Fruit fly (Drosophila melanogaster) whole organism, wandering third instar larva: ENCODE results near the gene CG1910.

Experiments
- Abd-B ChIP-seq: fragments of >200 bp; optimal IDR thresholded peaks from 2 replicates; lab custom pipeline; 2017; ENCODE audit warnings: missing biosample characterization, missing genetic modification characterization
- CG32264 ChIP-seq: fragments of 200-800 bp; sonication (Bioruptor generic); optimal IDR thresholded peaks from 2 replicates; lab custom pipeline; 2016; ENCODE audit warnings: missing biosample characterization, missing genetic modification characterization
- CG9705 ChIP-seq: fragments of 200-800 bp; sonication (Bioruptor generic); optimal IDR thresholded peaks from 2 replicates; lab custom pipeline; 2018; ENCODE audit warnings: missing biosample characterization, mild to moderate bottlenecking, missing genetic modification characterization
- CrebA ChIP-seq: fragments of 200-800 bp; sonication (Bioruptor generic); optimal IDR thresholded peaks from 2 replicates; lab custom pipeline; 2016; ENCODE audit warnings: missing biosample characterization, mild to moderate bottlenecking, missing genetic modification characterization, borderline replicate concordance
- Dfd ChIP-seq: fragments of >200 bp; optimal IDR thresholded peaks from 2 replicates; lab custom pipeline; 2017; ENCODE audit warnings: missing biosample characterization, missing genetic modification characterization
- Dif ChIP-seq: fragments of 200-275, 200-300 bp; sonication (Bioruptor generic); optimal IDR thresholded peaks from 2 replicates; lab custom pipeline; 2018; ENCODE audit warnings: missing biosample characterization, missing genetic modification characterization; ENCODE audit not compliant: partially characterized antibody
- GATAd ChIP-seq: sonication (Bioruptor generic); optimal IDR thresholded peaks from 2 replicates; lab custom pipeline; 2016; ENCODE audit warnings: missing biosample characterization, missing genetic modification characterization
- HLH106 ChIP-seq: fragments of 200-800 bp; optimal IDR thresholded peaks from 3 replicates; lab custom pipeline; 2019; ENCODE audit warnings: missing biosample characterization, mild to moderate bottlenecking, missing genetic modification characterization, moderate library complexity
- Hnf4 ChIP-seq: fragments of 200-800 bp; sonication (Bioruptor generic); optimal IDR thresholded peaks from 2 replicates; lab custom pipeline; 2016; ENCODE audit warnings: missing biosample characterization, mild to moderate bottlenecking, missing genetic modification characterization
- Hr83 ChIP-seq: fragments of 200-300 bp; sonication (Bioruptor generic); optimal IDR thresholded peaks from 2 replicates; lab custom pipeline; 2016; ENCODE audit warnings: missing biosample characterization, mild to moderate bottlenecking, missing genetic modification characterization, moderate library complexity; ENCODE audit not compliant: poor library complexity, severe bottlenecking
- Jra ChIP-seq: sonication (Bioruptor generic); optimal IDR thresholded peaks from 2 replicates; lab custom pipeline; 2016; ENCODE audit warnings: missing biosample characterization, missing genetic modification characterization
- Mio ChIP-seq: sonication (Bioruptor generic); optimal IDR thresholded peaks from 2 replicates; lab custom pipeline; 2016; ENCODE audit warnings: missing biosample characterization, missing genetic modification characterization
- Myc ChIP-seq: fragments of >200 bp; optimal IDR thresholded peaks from 2 replicates; lab custom pipeline; 2017
- N ChIP-seq: fragments of >200 bp; optimal IDR thresholded peaks from 2 replicates; lab custom pipeline; 2018; ENCODE audit warnings: missing biosample characterization, missing external identifiers, missing genetic modification characterization
- OdsH ChIP-seq: fragments of 200-800 bp; sonication (Bioruptor generic); optimal IDR thresholded peaks from 2 replicates; lab custom pipeline; 2016; ENCODE audit warnings: missing biosample characterization, mild to moderate bottlenecking, missing genetic modification characterization
- Rel ChIP-seq, 2 experiments: fragments of 200-800 bp; sonication (Bioruptor generic) in 1 of 2; optimal IDR thresholded peaks; 2 replicates in 1 of 2; 3 replicates in 1 of 2; lab custom pipeline; 2016 to 2019; ENCODE audit warnings: mild to moderate bottlenecking in 2 of 2, missing biosample characterization in 2 of 2, missing genetic modification characterization in 2 of 2, moderate library complexity in 1 of 2
- Sp1 ChIP-seq: fragments of 200-800 bp; sonication (Bioruptor generic); optimal IDR thresholded peaks from 3 replicates; lab custom pipeline; 2019; ENCODE audit warnings: missing biosample characterization, mild to moderate bottlenecking, missing genetic modification characterization, moderate library complexity
- Vsx2 ChIP-seq: fragments of 200-300, 225-300 bp; sonication (Bioruptor generic); optimal IDR thresholded peaks from 2 replicates; lab custom pipeline; 2018; ENCODE audit warnings: missing biosample characterization, missing genetic modification characterization; ENCODE audit not compliant: partially characterized antibody
- br ChIP-seq: fragments of 200-800 bp; sonication (Bioruptor generic); optimal IDR thresholded peaks from 2 replicates; lab custom pipeline; 2016; ENCODE audit warnings: missing biosample characterization, missing genetic modification characterization
- brk ChIP-seq: fragments of 200-800 bp; sonication (Bioruptor generic); optimal IDR thresholded peaks from 2 replicates; lab custom pipeline; 2016; ENCODE audit warnings: missing biosample characterization, mild to moderate bottlenecking, missing genetic modification characterization
- dl ChIP-seq, 2 experiments: fragments of 175-275, 200-275 bp in 1 of 2; fragments of 200-275 bp in 1 of 2; sonication (Bioruptor generic); optimal IDR thresholded peaks; lab custom pipeline; 2018; ENCODE audit warnings: mild to moderate bottlenecking in 2 of 2, missing biosample characterization in 2 of 2, missing genetic modification characterization in 2 of 2, moderate library complexity in 2 of 2; ENCODE audit not compliant: partially characterized antibody in 2 of 2, insufficient read depth in 1 of 2
- dmrt93B ChIP-seq: fragments of 200-800 bp; sonication (Bioruptor generic); optimal IDR thresholded peaks from 2 replicates; lab custom pipeline; 2018; ENCODE audit warnings: missing biosample characterization, mild to moderate bottlenecking, missing genetic modification characterization
- dsf ChIP-seq: sonication (Bioruptor generic); optimal IDR thresholded peaks from 2 replicates; lab custom pipeline; 2016; ENCODE audit warnings: missing biosample characterization, missing genetic modification characterization, borderline replicate concordance
- ey ChIP-seq: fragments of 200-800 bp; sonication (Bioruptor generic); optimal IDR thresholded peaks from 2 replicates; lab custom pipeline; 2016; ENCODE audit warnings: missing biosample characterization, missing genetic modification characterization
- foxo ChIP-seq, 2 experiments: fragments of 200-800 bp; sonication (Bioruptor generic); optimal IDR thresholded peaks; 2 replicates in 1 of 2; 3 replicates in 1 of 2; lab custom pipeline; 2016 to 2017; ENCODE audit warnings: missing biosample characterization in 2 of 2, missing genetic modification characterization in 2 of 2
- fru ChIP-seq: fragments of 200-800 bp; sonication (Bioruptor generic); optimal IDR thresholded peaks from 3 replicates; lab custom pipeline; 2016; ENCODE audit warnings: missing biosample characterization, mild to moderate bottlenecking, missing genetic modification characterization
- h ChIP-seq: fragments of 200-800 bp; sonication (Bioruptor generic); optimal IDR thresholded peaks from 3 replicates; lab custom pipeline; 2016; ENCODE audit warnings: missing biosample characterization, mild to moderate bottlenecking, missing genetic modification characterization
- jim ChIP-seq: fragments of 175-275, 200-325 bp; sonication (Bioruptor generic); optimal IDR thresholded peaks from 2 replicates; lab custom pipeline; 2016; ENCODE audit warnings: missing biosample characterization, mild to moderate bottlenecking, missing genetic modification characterization
- lola ChIP-seq: fragments of >200 bp; optimal IDR thresholded peaks from 2 replicates; lab custom pipeline; 2017; ENCODE audit warnings: missing biosample characterization, missing genetic modification characterization
- pan ChIP-seq: fragments of >200 bp; optimal IDR thresholded peaks from 2 replicates; lab custom pipeline; 2017
- psq ChIP-seq: fragments of 200-800 bp; sonication (Bioruptor generic); optimal IDR thresholded peaks from 3 replicates; lab custom pipeline; 2017; ENCODE audit warnings: missing biosample characterization, mild to moderate bottlenecking, missing genetic modification characterization, moderate library complexity
- rgr ChIP-seq: fragments of 200-800 bp; sonication (Bioruptor generic); optimal IDR thresholded peaks from 3 replicates; lab custom pipeline; 2016; ENCODE audit warnings: missing biosample characterization, mild to moderate bottlenecking, missing genetic modification characterization
- sage ChIP-seq: fragments of 200-800 bp; sonication (Bioruptor generic); optimal IDR thresholded peaks from 2 replicates; lab custom pipeline; 2016; ENCODE audit warnings: missing biosample characterization, mild to moderate bottlenecking, missing genetic modification characterization
- sv ChIP-seq: fragments of 200-800 bp; sonication (Bioruptor generic); optimal IDR thresholded peaks from 3 replicates; lab custom pipeline; 2016; ENCODE audit warnings: missing biosample characterization, missing genetic modification characterization
- tai ChIP-seq: sonication (Bioruptor generic); optimal IDR thresholded peaks from 2 replicates; lab custom pipeline; 2016; ENCODE audit warnings: missing biosample characterization, missing genetic modification characterization
- usp ChIP-seq: fragments of >200 bp; optimal IDR thresholded peaks from 2 replicates; lab custom pipeline; 2017; ENCODE audit warnings: missing biosample characterization, missing genetic modification characterization
- woc ChIP-seq: sonication (Bioruptor generic); optimal IDR thresholded peaks from 2 replicates; lab custom pipeline; 2016; ENCODE audit warnings: missing biosample characterization, mild to moderate bottlenecking, missing genetic modification characterization

CG1910 gene

DNA sequence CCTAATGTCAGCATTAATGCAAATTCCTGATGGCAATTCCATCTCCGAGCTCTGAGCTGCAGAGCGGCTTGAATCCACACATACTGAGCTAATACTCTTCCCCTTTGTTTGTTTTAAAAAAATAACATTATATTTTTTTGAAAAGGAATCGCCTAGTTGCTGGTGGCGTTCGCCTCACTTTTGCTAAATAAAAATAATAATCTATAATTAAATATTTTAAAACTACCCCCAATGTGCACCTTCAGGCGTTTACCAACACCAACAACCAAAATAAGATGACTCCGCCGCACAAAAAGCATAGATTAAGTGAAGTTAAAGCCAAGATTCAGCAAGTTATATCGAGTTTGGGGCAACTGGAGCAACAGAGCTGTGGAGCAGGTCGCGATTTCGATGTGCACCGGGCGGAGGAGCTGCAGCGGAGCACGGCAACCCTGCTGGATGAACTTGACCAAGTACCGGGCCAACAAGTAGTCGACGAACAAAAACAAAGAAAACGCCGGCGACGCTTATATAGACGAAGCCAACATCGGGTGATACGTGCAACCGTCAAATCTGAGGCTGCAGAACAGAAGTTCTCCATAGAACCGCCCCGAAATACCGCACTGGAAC is 3.3 kb upstream of the CG1910 start, which contains the start of gene CG1896 (continued):
- peak; percentile 42 for TF ChIP-seq ey (GFP tag; lab: Kevin White, UChicago)
- peak; percentile 0 for TF ChIP-seq Jra (GFP tag; lab: Kevin White, UChicago)
- no peak for TF ChIP-seq sv (GFP tag; lab: Kevin White, UChicago)
- no peak for TF ChIP-seq jim (GFP tag; lab: Kevin White, UChicago)
- TF ChIP-seq usp (GFP tag; lab: Kevin White, UChicago): no peak
- no peak for TF ChIP-seq dsf (GFP tag; lab: Kevin White, UChicago)
- TF ChIP-seq Vsx2 (GFP tag; lab: Kevin White, UChicago): no peak
- peak; percentile 65 for TF ChIP-seq h (GFP tag; lab: Kevin White, UChicago)
- TF ChIP-seq OdsH (GFP tag; lab: Kevin White, UChicago): peak; percentile 71
- TF ChIP-seq foxo (GFP tag; optimal IDR thresholded peaks at IDR 0.05; lab: Kevin White, UChicago): peak in 1 of 2 experiments; percentile 68
- TF ChIP-seq GATAd (GFP tag; lab: Kevin White, UChicago): no peak
- no peak for TF ChIP-seq lola (GFP tag; lab: Kevin White, UChicago)

DNA sequence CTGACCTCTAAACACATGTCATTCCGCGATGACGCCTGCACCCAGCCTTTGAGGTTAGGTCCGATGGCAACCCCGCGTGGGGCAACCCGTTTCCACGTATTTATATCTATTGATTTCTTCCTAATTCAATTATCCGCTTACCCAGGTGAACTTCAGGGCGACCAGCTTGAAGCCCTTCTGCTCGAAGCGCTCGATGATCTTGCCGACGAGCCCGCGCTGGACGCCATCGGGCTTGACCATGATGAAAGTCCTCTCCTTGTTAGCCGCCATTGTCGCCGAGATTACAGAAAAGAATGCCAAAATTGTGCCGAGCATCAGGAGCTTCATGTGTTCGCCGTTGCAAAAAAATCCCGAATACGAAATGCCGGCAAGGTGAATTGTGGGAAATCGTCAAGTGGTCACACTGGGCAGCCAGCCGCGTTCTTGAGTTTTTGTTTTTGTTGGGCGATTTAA is 1.8 kb upstream of the CG1910 start, which contains the start of gene awd:
Gene awd, minus strand, starts transcription at position 449 of the 453 bp plus-strand sequence.
- TF ChIP-seq GATAd (GFP tag; lab: Kevin White, UChicago) (no peak), psq (peak; percentile 9), CG9705 (GFP tag; lab: Kevin White, UChicago) (no peak), Dif (peak; percentile 68), OdsH (GFP tag; lab: Kevin White, UChicago) (no peak), Hr83 (GFP tag; lab: Kevin White, UChicago) (peak; percentile 21), br (GFP tag; lab: Kevin White, UChicago) (peak; percentile 37), Abd-B (no peak), sage (no peak), woc (no peak), dsf (GFP tag; lab: Kevin White, UChicago) (no peak), usp (GFP tag; lab: Kevin White, UChicago) (no peak), Hnf4 (GFP tag; lab: Kevin White, UChicago) (peak; percentile 8), dmrt93B (GFP tag; lab: Kevin White, UChicago) (no peak), Vsx2 (GFP tag; lab: Kevin White, UChicago) (no peak), N (no peak), Sp1 (GFP tag; lab: Kevin White, UChicago) (peak; percentile 52), HLH106 (peak; percentile 23), fru (GFP tag; lab: Kevin White, UChicago) (no peak), CrebA (GFP tag; lab: Kevin White, UChicago) (no peak), pan (no peak), Dfd (GFP tag; lab: Kevin White, UChicago) (no peak), sv (GFP tag; lab: Kevin White, UChicago) (no peak), h (GFP tag; lab: Kevin White, UChicago) (peak; percentile 40), foxo (GFP tag; optimal IDR thresholded peaks at IDR 0.05; lab: Kevin White, UChicago) (peak in 1 of 2 experiments; percentile 29), Myc (lab: Kevin White, UChicago) (peak; percentile 45), Mio (GFP tag; lab: Kevin White, UChicago) (no peak), tai (no peak), CG32264 (GFP tag; lab: Kevin White, UChicago) (no peak), Rel (GFP tag; optimal IDR thresholded peaks at IDR 0.05; lab: Kevin White, UChicago) (no peak), Rel (tag; optimal IDR thresholded peaks at IDR 0.05; lab: Kevin White, UChicago) (peak; percentile 76), rgr (GFP tag; lab: Kevin White, UChicago) (peak; percentile 57), lola (GFP tag; lab: Kevin White, UChicago) (no peak), ey (GFP tag; lab: Kevin White, UChicago) (no peak), dl (GFP tag; optimal IDR thresholded peaks at IDR 0.05; lab: Kevin White, UChicago; ENCODE audit: insufficient read depth in 1 of 2, partially characterized antibody in 2 of 2) (no peak), brk (no peak)
